Fruit fly (Drosophila melanogaster) whole organism, wandering third instar larva: Measurements from ENCODE around the gene dlp.

Experiments used
- Dfd ChIP-seq: fragments of >200 bp; optimal IDR thresholded peaks from 2 replicates; lab custom pipeline; 2017; ENCODE audit warnings: missing biosample characterization, missing genetic modification characterization
- Hr83 ChIP-seq: fragments of 200-300 bp; sonication (Bioruptor generic); optimal IDR thresholded peaks from 2 replicates; lab custom pipeline; 2016; ENCODE audit warnings: missing biosample characterization, mild to moderate bottlenecking, missing genetic modification characterization, moderate library complexity; ENCODE audit not compliant: poor library complexity, severe bottlenecking
- Myc ChIP-seq: fragments of >200 bp; optimal IDR thresholded peaks from 2 replicates; lab custom pipeline; 2017
- Vsx2 ChIP-seq: fragments of 200-300, 225-300 bp; sonication (Bioruptor generic); optimal IDR thresholded peaks from 2 replicates; lab custom pipeline; 2018; ENCODE audit warnings: missing biosample characterization, missing genetic modification characterization; ENCODE audit not compliant: partially characterized antibody
- brk ChIP-seq: fragments of 200-800 bp; sonication (Bioruptor generic); optimal IDR thresholded peaks from 2 replicates; lab custom pipeline; 2016; ENCODE audit warnings: missing biosample characterization, mild to moderate bottlenecking, missing genetic modification characterization
- dl ChIP-seq, 2 experiments: fragments of 175-275, 200-275 bp in 1 of 2; fragments of 200-275 bp in 1 of 2; sonication (Bioruptor generic); optimal IDR thresholded peaks; lab custom pipeline; 2018; ENCODE audit warnings: mild to moderate bottlenecking in 2 of 2, missing biosample characterization in 2 of 2, missing genetic modification characterization in 2 of 2, moderate library complexity in 2 of 2; ENCODE audit not compliant: partially characterized antibody in 2 of 2, insufficient read depth in 1 of 2
- fru ChIP-seq: fragments of 200-800 bp; sonication (Bioruptor generic); optimal IDR thresholded peaks from 3 replicates; lab custom pipeline; 2016; ENCODE audit warnings: missing biosample characterization, mild to moderate bottlenecking, missing genetic modification characterization
- pan ChIP-seq: fragments of >200 bp; optimal IDR thresholded peaks from 2 replicates; lab custom pipeline; 2017
- psq ChIP-seq: fragments of 200-800 bp; sonication (Bioruptor generic); optimal IDR thresholded peaks from 3 replicates; lab custom pipeline; 2017; ENCODE audit warnings: missing biosample characterization, mild to moderate bottlenecking, missing genetic modification characterization, moderate library complexity
- rgr ChIP-seq: fragments of 200-800 bp; sonication (Bioruptor generic); optimal IDR thresholded peaks from 3 replicates; lab custom pipeline; 2016; ENCODE audit warnings: missing biosample characterization, mild to moderate bottlenecking, missing genetic modification characterization
- usp ChIP-seq: fragments of >200 bp; optimal IDR thresholded peaks from 2 replicates; lab custom pipeline; 2017; ENCODE audit warnings: missing biosample characterization, missing genetic modification characterization

dm6 chr3L:14673740-14674463 is 41.5 kb downstream of the dlp start:
- TF ChIP-seq usp (GFP tag; lab: Kevin White, UChicago) = no peak
- TF ChIP-seq psq (GFP tag; lab: Kevin White, UChicago) = no peak
- no peak for TF ChIP-seq pan
- TF ChIP-seq Myc (lab: Kevin White, UChicago) = peak; percentile 61
- TF ChIP-seq Vsx2 (GFP tag; lab: Kevin White, UChicago) = no peak
- TF ChIP-seq rgr (GFP tag; lab: Kevin White, UChicago) = no peak
- TF ChIP-seq dl (GFP tag; optimal IDR thresholded peaks at IDR 0.05; lab: Kevin White, UChicago; ENCODE audit: insufficient read depth in 1 of 2, partially characterized antibody in 2 of 2) = no peak
- TF ChIP-seq brk (GFP tag; lab: Kevin White, UChicago) = no peak
- no peak for TF ChIP-seq Dfd (GFP tag; lab: Kevin White, UChicago)
- TF ChIP-seq Hr83 (GFP tag; lab: Kevin White, UChicago) = no peak
- peak; percentile 0 for TF ChIP-seq fru
